Worm (Caenorhabditis elegans) whole organism, L2 larva: ENCODE results near the gene fem-1.

Experiments used
- C34F6.9 ChIP-seq: fragments of 150-350 bp; optimal IDR thresholded peaks from 2 replicates; lab custom pipeline; 2014; ENCODE audit warnings: missing biosample characterization, missing genetic modification characterization
- F13H6.1 ChIP-seq: sonication (generic microtip); optimal IDR thresholded peaks from 2 replicates; lab custom pipeline; 2016; ENCODE audit warnings: missing genetic modification characterization, missing compliant biosample characterization
- aly-2 ChIP-seq: fragments of 150-350 bp; optimal IDR thresholded peaks from 2 replicates; lab custom pipeline; 2014; ENCODE audit warnings: missing biosample characterization, missing genetic modification characterization
- ama-1 ChIP-seq: fragments of 150-350 bp; optimal IDR thresholded peaks from 2 replicates; lab custom pipeline; 2018; ENCODE audit warnings: inconsistent platforms
- blmp-1 ChIP-seq: sonication (generic microtip); optimal IDR thresholded peaks from 2 replicates; lab custom pipeline; 2017; ENCODE audit warnings: missing genetic modification characterization, mild to moderate bottlenecking, missing compliant biosample characterization, antibody characterized with exemption, moderate library complexity; ENCODE audit not compliant: insufficient read depth
- ceh-16 ChIP-seq: fragments of 150-350 bp; optimal IDR thresholded peaks from 2 replicates; lab custom pipeline; 2014; ENCODE audit warnings: missing biosample characterization, missing genetic modification characterization
- ceh-82 ChIP-seq: fragments of 150-350 bp; optimal IDR thresholded peaks from 2 replicates; lab custom pipeline; 2014; ENCODE audit warnings: missing biosample characterization, missing genetic modification characterization
- crh-2 ChIP-seq: sonication (generic microtip); optimal IDR thresholded peaks from 2 replicates; lab custom pipeline; 2017; ENCODE audit warnings: missing biosample characterization, missing genetic modification characterization
- dmd-4 ChIP-seq: sonication (generic microtip); optimal IDR thresholded peaks from 2 replicates; lab custom pipeline; 2017; ENCODE audit warnings: missing biosample characterization, missing genetic modification characterization
- egl-27 ChIP-seq: sonication (generic microtip); optimal IDR thresholded peaks from 3 replicates; lab custom pipeline; 2017; ENCODE audit warnings: missing biosample characterization, missing genetic modification reagents, missing genetic modification characterization
- elt-3 ChIP-seq: sonication (generic microtip); optimal IDR thresholded peaks from 2 replicates; lab custom pipeline; 2017; ENCODE audit warnings: missing biosample characterization, missing genetic modification characterization
- fos-1 ChIP-seq: fragments of 150-350 bp; optimal IDR thresholded peaks from 2 replicates; lab custom pipeline; 2014; ENCODE audit warnings: missing biosample characterization, missing genetic modification characterization
- gmeb-1 ChIP-seq: fragments of 150-350 bp; optimal IDR thresholded peaks from 2 replicates; lab custom pipeline; 2014; ENCODE audit warnings: missing biosample characterization, missing genetic modification characterization
- lin-11 ChIP-seq: fragments of 150-350 bp; sonication (generic microtip); optimal IDR thresholded peaks from 2 replicates; lab custom pipeline; 2014; ENCODE audit warnings: missing biosample characterization, missing genetic modification characterization, inconsistent platforms, mixed read lengths
- lin-13 ChIP-seq: fragments of 150-350 bp; optimal IDR thresholded peaks from 2 replicates; lab custom pipeline; 2014; ENCODE audit warnings: missing biosample characterization, missing genetic modification reagents, missing genetic modification characterization
- lin-39 ChIP-seq: fragments of 150-350 bp; optimal IDR thresholded peaks from 2 replicates; lab custom pipeline; 2014; ENCODE audit warnings: missing biosample characterization, missing genetic modification reagents, missing genetic modification characterization
- lsy-2 ChIP-seq, 2 experiments: fragments of 150-350 bp in 1 of 2; sonication (generic microtip) in 1 of 2; optimal IDR thresholded peaks; 2 replicates each; lab custom pipeline; 2014 to 2017; ENCODE audit warnings: missing biosample characterization in 2 of 2, missing genetic modification characterization in 2 of 2
- mab-5 ChIP-seq: fragments of 150-350 bp; optimal IDR thresholded peaks from 2 replicates; lab custom pipeline; 2014; ENCODE audit warnings: missing biosample characterization, missing genetic modification characterization
- mbf-1 ChIP-seq: sonication (generic microtip); optimal IDR thresholded peaks from 2 replicates; lab custom pipeline; 2017; ENCODE audit warnings: missing biosample characterization, missing genetic modification characterization
- mdl-1 ChIP-seq, 2 experiments: fragments of 150-350 bp in 1 of 2; sonication (generic microtip) in 1 of 2; optimal IDR thresholded peaks; 2 replicates each; lab custom pipeline; 2017; ENCODE audit warnings: missing biosample characterization in 2 of 2, missing genetic modification characterization in 2 of 2
- nhr-10 ChIP-seq: sonication (generic microtip); optimal IDR thresholded peaks from 2 replicates; lab custom pipeline; 2017; ENCODE audit warnings: missing biosample characterization, missing genetic modification characterization
- nhr-12 ChIP-seq: fragments of 150-350 bp; optimal IDR thresholded peaks from 2 replicates; lab custom pipeline; 2014; ENCODE audit warnings: missing biosample characterization, missing genetic modification characterization
- nhr-129 ChIP-seq: fragments of 150-350 bp; optimal IDR thresholded peaks from 2 replicates; lab custom pipeline; 2014; ENCODE audit warnings: missing biosample characterization, missing genetic modification characterization
- nhr-21 ChIP-seq: fragments of 150-350 bp; optimal IDR thresholded peaks from 2 replicates; lab custom pipeline; 2014; ENCODE audit warnings: missing biosample characterization, missing genetic modification characterization
- nhr-237 ChIP-seq: fragments of 150-350 bp; optimal IDR thresholded peaks from 2 replicates; lab custom pipeline; 2014; ENCODE audit warnings: missing biosample characterization, missing genetic modification characterization
- nhr-77 ChIP-seq: fragments of 150-350 bp; optimal IDR thresholded peaks from 2 replicates; lab custom pipeline; 2014; ENCODE audit warnings: missing biosample characterization, missing genetic modification characterization
- peb-1 ChIP-seq: fragments of 150-350 bp; optimal IDR thresholded peaks from 2 replicates; lab custom pipeline; 2014; ENCODE audit warnings: missing biosample characterization, missing genetic modification characterization
- sem-4 ChIP-seq: fragments of 150-350 bp; optimal IDR thresholded peaks from 2 replicates; lab custom pipeline; 2014; ENCODE audit warnings: missing biosample characterization, missing genetic modification reagents, missing genetic modification characterization
- skn-1 ChIP-seq: sonication (generic microtip); optimal IDR thresholded peaks from 2 replicates; lab custom pipeline; 2017; ENCODE audit warnings: missing biosample characterization, missing genetic modification characterization
- sma-3 ChIP-seq: sonication (generic microtip); optimal IDR thresholded peaks from 2 replicates; lab custom pipeline; 2016; ENCODE audit warnings: missing genetic modification reagents, missing genetic modification characterization, missing compliant biosample characterization
- unc-39 ChIP-seq: fragments of 150-350 bp; optimal IDR thresholded peaks from 2 replicates; lab custom pipeline; 2014; ENCODE audit warnings: missing biosample characterization, missing genetic modification characterization
- unc-62 ChIP-seq: fragments of 150-350 bp; optimal IDR thresholded peaks from 2 replicates; lab custom pipeline; 2014; ENCODE audit warnings: missing biosample characterization, missing genetic modification reagents, missing genetic modification characterization
- zag-1 ChIP-seq: fragments of 150-350 bp; optimal IDR thresholded peaks from 2 replicates; lab custom pipeline; 2014; ENCODE audit warnings: missing biosample characterization, missing genetic modification characterization
- ztf-1 ChIP-seq: fragments of 200-800 bp; sonication (Bioruptor generic); conservative IDR thresholded peaks from 2 replicates; pipeline ENCODE4 v1.3.6; 2022; ENCODE audit warnings: missing genetic modification characterization, missing compliant biosample characterization
- ztf-11 ChIP-seq: sonication (generic microtip); optimal IDR thresholded peaks from 2 replicates; lab custom pipeline; 2017; ENCODE audit warnings: missing biosample characterization, missing genetic modification characterization
- ztf-4 ChIP-seq: fragments of 150-350 bp; optimal IDR thresholded peaks from 2 replicates; lab custom pipeline; 2014; ENCODE audit warnings: missing biosample characterization, missing genetic modification characterization

The fem-1 gene

DNA sequence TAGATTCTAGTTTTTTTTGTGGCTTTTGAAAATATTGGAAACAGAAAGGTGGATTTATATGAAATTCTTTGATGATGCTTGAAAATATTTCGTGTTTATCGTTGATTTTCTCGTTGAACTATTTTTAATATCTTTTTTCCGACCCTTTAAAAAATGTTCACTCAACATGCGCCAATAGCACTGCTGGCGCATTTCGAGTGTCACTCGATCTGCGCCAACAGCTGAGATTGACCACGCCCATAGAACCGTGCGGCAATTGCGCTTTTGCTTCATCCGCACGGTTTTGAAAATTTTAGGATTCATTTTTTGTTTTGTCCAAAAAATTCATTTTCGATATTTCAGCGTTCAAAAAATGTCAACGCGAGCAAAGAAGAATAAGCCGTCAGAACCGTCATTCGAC is 3.5 kb upstream of the fem-1 start, which contains the start of gene tebp-2:
TSS of gene tebp-2 (plus strand) at position 343 of the 400 bp plus-strand sequence.
- TF ChIP-seq nhr-129 (tag; lab: Kevin White, UChicago) (no peak), ztf-11 (no peak), lin-39 (tag; lab: Kevin White, UChicago) (no peak), nhr-237 (tag; lab: Kevin White, UChicago) (no peak), peb-1 (no peak), lin-13 (GFP tag; lab: Kevin White, UChicago) (no peak), mdl-1 (tag; optimal IDR thresholded peaks at IDR 0.05; lab: Kevin White, UChicago) (no peak), sem-4 (tag; lab: Kevin White, UChicago) (no peak), lin-11 (tag; lab: Kevin White, UChicago) (no peak), unc-39 (tag; lab: Kevin White, UChicago) (no peak), nhr-77 (tag; lab: Kevin White, UChicago) (no peak), skn-1 (tag; lab: Kevin White, UChicago) (no peak)
- TF ChIP-seq, all 48 proteins: peak for 0

DNA sequence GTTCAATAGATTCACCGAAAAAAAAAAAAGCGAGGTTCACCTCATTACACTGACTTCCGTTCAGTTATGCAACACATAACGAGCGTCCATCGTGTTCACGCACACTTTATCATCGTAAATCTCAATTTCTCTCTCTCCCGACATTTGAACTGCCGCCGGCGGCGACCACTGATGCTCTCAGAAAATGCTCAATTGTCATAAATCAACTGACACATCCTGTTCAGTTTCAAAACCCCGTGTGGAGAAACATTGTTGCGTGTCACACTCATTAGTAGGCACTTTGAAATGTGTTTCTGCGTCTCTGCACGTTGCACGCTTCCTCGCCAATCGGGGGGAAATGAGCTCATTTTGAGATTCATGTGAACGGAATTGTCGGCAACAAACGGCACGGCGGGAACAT is 2.0 kb downstream of the fem-1 start:
- TF ChIP-seq nhr-10 (tag; lab: Kevin White, UChicago) = no peak
- TF ChIP-seq C34F6.9 = peak; percentile 10

DNA sequence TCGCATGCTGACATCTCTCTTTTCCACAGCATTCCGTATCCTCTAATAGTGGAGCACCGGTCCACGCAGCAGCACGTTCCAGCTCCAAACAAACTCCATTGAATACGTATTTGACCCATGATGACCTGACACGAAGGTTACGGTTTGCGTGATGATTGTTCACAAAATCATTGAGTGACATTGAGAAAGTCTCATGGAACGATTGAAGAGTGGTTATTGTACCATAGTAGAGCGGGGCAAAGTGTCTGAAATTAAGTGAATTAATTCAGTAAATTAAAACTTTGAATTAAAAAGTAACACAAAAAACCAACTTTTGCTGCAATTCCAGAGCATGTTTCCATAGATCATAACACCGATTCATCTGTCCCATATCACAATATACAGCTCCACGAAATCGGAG is 3.2 kb downstream of the fem-1 start:
- TF ChIP-seq gmeb-1 (tag; lab: Kevin White, UChicago) = no peak

DNA sequence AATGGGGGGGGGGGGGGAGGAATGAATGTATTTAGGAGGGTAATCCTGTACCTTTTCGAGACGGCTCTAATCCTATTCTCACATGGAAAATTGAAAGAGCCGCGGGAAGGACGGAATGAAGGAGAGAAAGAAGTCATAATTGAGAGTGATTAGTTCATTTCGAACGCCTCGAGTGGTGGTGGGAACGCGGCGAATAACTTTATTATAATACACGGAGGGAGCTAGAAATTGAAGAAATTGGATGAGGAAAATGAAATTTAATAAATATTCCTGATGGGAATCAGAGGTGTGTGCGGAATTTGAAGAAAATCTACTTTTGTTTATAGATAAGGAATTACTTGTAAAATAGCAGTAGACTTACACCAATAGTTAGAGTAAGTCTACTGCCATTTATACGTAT is 4.2 kb downstream of the fem-1 start:
- TF ChIP-seq ama-1 (no peak), mbf-1 (tag; lab: Kevin White, UChicago) (no peak), nhr-129 (tag; lab: Kevin White, UChicago) (no peak), ceh-16 (tag; lab: Kevin White, UChicago) (no peak), lsy-2 (tag; optimal IDR thresholded peaks at IDR 0.05; lab: Kevin White, UChicago) (no peak), nhr-77 (tag; lab: Kevin White, UChicago) (no peak)
- TF ChIP-seq, all 48 proteins: peak for 0

DNA sequence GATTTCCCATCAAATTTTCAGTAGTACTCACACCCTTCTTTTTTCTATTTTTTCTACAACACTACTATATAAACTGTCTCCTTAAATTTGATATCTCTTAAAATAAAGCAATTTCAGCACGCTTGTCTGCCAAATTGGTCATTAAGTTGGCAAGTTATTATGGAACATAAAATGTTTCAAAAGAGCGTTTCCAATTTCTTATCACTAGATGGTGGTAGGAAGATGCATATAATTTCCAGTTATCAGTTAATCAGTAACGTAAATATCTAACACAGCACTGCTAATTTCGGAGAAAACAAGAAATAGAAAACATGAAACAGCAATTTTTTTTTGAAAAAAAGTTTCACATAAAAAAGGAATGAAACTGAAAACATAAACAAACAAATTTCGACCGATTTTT is 6.8 kb downstream of the fem-1 start:
- TF ChIP-seq nhr-129 (tag; lab: Kevin White, UChicago) (no peak), dmd-4 (no peak), fos-1 (tag; lab: Kevin White, UChicago) (peak; percentile 4), mdl-1 (tag; optimal IDR thresholded peaks at IDR 0.05; lab: Kevin White, UChicago) (no peak), unc-62 (GFP tag; lab: Kevin White, UChicago) (no peak), blmp-1 (no peak), sem-4 (tag; lab: Kevin White, UChicago) (no peak)
- TF ChIP-seq, all 48 proteins: peak for 1

DNA sequence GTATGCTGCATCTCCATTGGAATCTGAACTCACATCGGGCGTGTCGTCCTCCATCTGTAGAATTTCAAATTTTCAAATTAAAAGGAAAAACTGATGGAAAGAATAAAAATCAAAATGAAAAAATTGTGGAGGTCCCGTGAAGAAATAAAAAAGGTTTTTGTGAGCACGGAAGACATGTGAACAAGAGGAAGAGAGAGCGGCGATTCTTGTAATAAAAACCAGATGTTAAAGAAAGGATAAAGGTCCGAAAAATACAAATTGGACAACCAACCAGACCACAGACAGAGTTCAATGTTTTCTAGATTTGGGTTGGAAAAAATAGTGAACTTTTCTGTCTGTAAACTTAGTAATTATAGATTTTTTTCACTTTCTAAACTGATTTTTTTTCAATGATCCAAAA is 9.5 kb downstream of the fem-1 start, which contains the start of gene unc-5:
TSS of gene unc-5 (minus strand) at position 54 of the 400 bp plus-strand sequence.
- TF ChIP-seq lsy-2 (tag; optimal IDR thresholded peaks at IDR 0.05; lab: Kevin White, UChicago) (no peak), nhr-12 (tag; lab: Kevin White, UChicago) (no peak), crh-2 (tag; lab: Kevin White, UChicago) (no peak), ceh-82 (tag; lab: Kevin White, UChicago) (no peak), ceh-16 (tag; lab: Kevin White, UChicago) (no peak), sma-3 (GFP tag; lab: Kevin White, UChicago) (no peak), unc-39 (tag; lab: Kevin White, UChicago) (no peak), elt-3 (no peak), ama-1 (no peak)

DNA sequence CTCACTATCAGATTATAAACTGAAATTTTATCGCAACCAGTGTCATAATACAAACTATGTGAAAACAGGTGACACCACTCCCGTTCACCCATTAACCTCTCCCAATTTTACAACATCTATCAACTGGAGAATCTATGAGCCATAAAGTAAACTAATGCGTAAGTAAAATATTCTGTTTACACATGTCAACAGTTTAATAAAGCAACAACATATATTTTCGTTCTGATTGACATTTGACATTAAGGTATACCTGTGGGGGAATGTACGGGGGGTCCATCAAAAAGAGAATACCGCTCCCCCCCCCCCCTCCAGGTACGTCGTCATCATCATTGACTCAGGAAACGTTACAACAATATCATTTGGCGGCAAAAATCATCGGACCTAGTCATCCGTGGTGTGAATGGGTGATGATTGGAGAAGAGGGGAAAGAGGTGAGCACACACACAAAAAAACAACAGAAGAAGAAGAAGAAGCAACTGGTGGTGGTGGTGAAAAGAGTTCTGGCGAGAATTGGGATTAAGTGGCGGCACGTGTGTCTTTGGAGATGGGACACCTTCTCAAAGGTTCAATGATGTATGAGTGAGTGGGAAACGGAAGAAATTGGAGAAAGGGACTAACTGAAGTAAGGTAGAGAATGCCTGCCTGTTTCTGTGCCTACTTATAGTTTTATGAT is 10.9 kb downstream of the fem-1 start:
- TF ChIP-seq egl-27 (tag; lab: Kevin White, UChicago) = no peak
- TF ChIP-seq lin-11 (tag; lab: Kevin White, UChicago) = no peak
- TF ChIP-seq C34F6.9 = no peak
- no peak for TF ChIP-seq ztf-1 (GFP tag; lab: Robert Waterston, UW)
- no peak for TF ChIP-seq elt-3
- no peak for TF ChIP-seq dmd-4
- TF ChIP-seq sem-4 (tag; lab: Kevin White, UChicago) = no peak
- TF ChIP-seq ztf-4 (tag; lab: Kevin White, UChicago) = no peak
- TF ChIP-seq mdl-1 (tag; optimal IDR thresholded peaks at IDR 0.05; lab: Kevin White, UChicago) = no peak
- no peak for TF ChIP-seq nhr-21 (tag; lab: Kevin White, UChicago)
- TF ChIP-seq aly-2 (tag; lab: Kevin White, UChicago) = no peak
- TF ChIP-seq mbf-1 (tag; lab: Kevin White, UChicago) = no peak
- TF ChIP-seq mab-5 (tag; lab: Kevin White, UChicago) = no peak
- no peak for TF ChIP-seq lsy-2 (tag; optimal IDR thresholded peaks at IDR 0.05; lab: Kevin White, UChicago)
- no peak for TF ChIP-seq zag-1 (tag; lab: Kevin White, UChicago)
- no peak for TF ChIP-seq F13H6.1 (tag; lab: Kevin White, UChicago)
